Worm (Caenorhabditis elegans) whole organism, dauer: ENCODE data around the gene inx-2.

Experiments
- unc-62 ChIP-seq: sonication (generic microtip); optimal IDR thresholded peaks from 2 replicates; lab custom pipeline; 2017; ENCODE audit warnings: missing biosample characterization, missing genetic modification reagents, missing genetic modification characterization

inx-2 gene

DNA sequence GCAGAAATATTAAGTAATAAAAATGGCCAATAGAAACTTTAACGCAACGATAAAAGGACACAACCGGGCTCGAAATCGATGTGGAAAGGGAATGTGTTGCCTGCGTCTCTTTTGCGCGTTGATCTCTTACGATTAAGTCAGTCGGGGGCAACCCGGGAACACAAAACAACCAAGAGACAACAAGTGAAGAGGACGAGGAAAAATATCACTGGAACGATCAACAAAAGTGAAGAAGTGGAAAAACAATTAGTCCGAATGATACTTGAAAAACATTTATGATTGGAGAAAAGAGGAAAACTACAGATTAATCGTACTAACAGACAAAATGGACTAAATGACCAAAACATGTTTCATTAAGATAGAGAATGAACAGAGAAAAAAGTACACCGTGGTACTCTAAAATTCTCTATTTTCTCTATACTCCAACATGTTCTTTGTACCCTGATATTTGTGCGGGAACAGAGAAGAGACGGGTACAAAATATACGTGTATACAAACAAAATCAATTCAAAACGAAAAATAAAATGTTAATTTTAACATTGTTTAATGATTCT, 13.8 kb upstream of the inx-2 start, which contains the start of gene F08G12.5:
F08G12.5 (minus strand) TSS at position 1 of the 554 bp plus-strand sequence.
- no peak for TF ChIP-seq unc-62 (GFP tag; lab: Kevin White, UChicago)

DNA sequence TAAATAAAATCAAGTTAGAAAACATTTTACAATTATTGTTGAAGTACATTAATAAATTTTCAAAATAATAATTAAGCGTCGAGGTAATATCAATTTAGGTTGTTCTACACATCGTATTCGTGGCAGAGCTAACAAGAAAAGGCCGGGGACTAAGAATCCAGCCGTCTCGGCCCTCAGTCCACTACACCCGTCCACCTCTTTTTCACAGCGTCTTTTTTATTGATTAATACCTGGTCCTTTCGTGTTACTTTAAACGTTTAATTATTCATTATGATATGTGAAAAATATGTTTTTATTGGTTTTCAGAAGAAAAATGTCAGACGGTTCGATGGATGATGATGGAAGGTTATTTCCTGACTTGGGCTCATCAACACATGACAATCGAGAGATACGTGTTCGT, 10.5 kb upstream of the inx-2 start, which contains the start of gene vhl-1:
vhl-1 (plus strand) TSS at position 301 of the 400 bp plus-strand sequence.
- no peak for TF ChIP-seq unc-62 (GFP tag; lab: Kevin White, UChicago)

DNA sequence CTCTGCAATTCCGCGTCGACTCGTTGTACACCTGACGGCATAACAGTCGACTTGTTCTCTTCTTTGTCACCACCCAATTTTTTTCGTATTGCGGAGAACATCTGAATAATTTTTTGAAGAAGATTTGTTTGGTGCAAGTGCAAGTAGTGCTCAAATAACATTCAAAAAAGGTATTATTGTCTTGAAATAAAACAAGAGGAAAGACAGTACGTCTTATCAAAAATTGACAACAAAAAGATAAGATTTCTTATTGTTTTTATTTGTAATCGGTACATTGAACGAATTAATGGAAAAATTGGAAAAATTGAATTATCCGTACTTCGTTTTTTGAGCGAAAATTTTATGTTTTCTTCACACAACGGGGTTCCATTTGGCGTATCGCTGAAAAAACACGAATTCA, 9.2 kb upstream of the inx-2 start, which contains the start of gene F08G12.1:
F08G12.1 (minus strand) TSS at position 101 of the 400 bp plus-strand sequence.
- TF ChIP-seq unc-62 (GFP tag; lab: Kevin White, UChicago) = no peak

DNA sequence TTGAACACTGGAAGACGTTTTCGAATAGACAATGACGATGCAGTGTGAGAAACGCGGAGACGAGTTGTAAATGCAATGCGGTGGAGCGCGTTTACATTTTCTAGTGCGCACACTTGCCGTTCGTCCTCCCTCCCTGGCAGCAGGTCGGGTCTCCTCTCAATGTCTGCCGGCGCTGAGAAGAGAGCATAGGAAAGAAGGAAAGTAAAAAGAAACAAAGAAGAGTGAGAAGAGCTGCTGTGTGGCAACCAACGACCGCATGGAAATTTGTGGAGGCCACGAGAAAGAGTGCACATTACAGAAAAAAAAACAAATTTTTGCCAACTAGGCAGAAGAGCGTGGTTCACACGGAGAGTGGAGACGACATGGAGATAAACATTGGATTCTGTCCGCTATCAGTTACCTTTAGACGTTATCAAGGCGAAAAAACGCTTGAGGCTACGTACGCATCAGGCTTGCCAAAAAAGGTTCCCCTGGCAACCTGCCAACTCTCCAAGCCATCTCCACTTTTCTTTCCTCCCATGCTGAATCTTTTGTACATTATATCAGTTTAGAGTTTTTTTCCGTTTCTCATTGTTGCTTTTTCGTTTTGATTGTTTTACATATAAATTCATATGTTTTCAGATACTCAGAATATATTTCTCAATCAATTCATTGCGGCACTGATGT, 3.2 kb upstream of the inx-2 start, which contains the start of the genes snrp-40.1 and F08G12.3:
snrp-40.1 (minus strand) TSS at position 143 of the 666 bp plus-strand sequence.
F08G12.3 (plus strand) TSS at position 616 of the 666 bp plus-strand sequence.
- no peak for TF ChIP-seq unc-62 (GFP tag; lab: Kevin White, UChicago)

DNA sequence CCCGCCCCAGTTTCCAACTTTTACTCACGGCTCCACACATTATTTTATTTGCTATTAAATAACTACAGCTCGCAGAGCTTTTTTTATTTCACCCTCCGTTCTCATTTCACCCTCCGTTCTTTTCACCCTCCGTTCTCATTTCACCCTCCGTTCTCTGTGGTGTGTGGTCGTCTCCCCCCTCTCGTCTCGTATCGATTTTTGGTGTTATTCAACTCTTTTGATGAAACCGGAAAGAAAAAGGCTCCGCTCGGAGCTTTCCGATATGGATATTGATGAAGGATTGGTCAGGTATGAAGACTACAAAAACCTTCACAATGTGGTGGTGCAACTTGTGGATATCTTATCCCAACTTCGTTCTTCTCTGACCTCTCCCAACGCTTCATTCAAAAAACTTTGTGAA, 6.0 kb downstream of the inx-2 start:
- no peak for TF ChIP-seq unc-62 (GFP tag; lab: Kevin White, UChicago)

DNA sequence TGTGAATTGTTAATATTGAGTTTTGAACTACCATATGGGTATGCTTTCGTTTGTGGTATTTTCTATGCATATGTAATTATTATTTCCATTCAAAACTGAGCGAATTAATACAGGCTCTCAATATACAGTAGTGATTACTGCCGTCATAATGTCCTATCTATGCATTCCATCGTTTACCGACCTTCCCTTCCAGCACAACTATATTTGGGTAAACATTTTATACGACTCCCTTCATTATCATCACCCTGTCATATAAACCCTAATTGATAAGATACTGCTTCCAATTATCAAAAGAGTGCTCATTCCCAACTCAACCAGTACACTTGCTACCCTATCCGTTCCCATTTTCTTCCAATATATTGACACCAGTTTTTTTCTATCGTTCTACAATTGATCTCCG, 6.6 kb downstream of the inx-2 start:
- no peak for TF ChIP-seq unc-62 (GFP tag; lab: Kevin White, UChicago)

DNA sequence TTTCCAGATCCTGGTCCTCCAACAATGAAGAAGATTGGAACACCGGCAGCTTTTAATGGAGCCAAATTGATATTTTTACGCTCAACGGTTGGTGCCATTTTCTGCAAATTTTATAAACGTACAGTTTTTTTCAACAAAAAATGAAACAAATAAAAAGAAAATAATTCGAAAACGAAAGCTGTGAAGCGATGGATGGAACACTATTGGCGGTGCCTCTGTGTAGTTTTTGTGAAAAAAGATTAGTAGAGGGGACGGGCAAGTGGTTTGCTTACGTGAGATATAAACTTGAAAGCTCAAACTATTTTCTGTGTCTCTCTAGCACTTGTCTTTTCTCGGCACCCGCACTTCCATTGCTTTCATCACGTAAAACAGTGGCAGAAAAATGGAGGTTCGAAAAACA, 8.9 kb downstream of the inx-2 start, which contains the start of gene F38B2.4:
F38B2.4 (minus strand) TSS at position 101 of the 400 bp plus-strand sequence.
- no peak for TF ChIP-seq unc-62 (GFP tag; lab: Kevin White, UChicago)

DNA sequence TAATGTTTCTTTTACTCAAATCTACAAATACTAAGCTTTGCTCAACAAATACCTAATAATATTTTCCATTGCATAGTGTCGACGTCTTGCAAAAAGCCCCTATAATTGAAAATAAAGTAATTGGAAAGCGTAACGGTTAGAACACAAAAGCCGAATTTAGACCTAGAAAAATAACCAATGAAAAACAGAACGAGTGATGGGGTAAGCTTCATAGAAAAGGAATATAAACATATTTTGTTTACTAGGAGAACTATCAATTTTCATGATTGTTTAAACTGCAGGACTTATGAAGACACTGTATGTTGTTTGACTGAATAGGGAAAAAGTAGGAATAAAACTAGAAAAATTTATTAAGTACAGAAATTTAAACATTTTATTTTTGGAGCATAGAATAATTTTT, 10.3 kb downstream of the inx-2 start, which contains the start of gene F38B2.3:
F38B2.3 (minus strand) TSS at position 101 of the 400 bp plus-strand sequence.
- TF ChIP-seq unc-62 (GFP tag; lab: Kevin White, UChicago) = no peak

DNA sequence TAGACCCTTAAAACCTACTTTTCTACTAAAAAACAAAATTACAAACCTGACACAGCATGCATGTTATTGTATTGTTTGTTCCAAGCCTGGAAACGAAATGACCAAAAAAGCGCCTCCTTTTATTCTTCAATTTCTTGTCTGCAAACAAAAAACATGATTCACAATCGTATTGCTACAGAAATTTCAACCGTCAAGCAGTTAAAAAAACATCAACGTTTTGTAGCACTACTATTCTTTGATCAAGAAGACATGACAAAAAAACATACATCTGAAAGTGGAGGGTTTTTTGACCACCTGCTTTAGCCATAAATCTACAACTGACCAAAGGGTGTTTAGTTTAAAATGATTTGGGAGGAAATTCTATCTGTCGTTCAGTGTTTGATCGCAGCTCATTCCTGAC, 15.4 kb downstream of the inx-2 start, which contains the start of gene F38B2.6:
F38B2.6 (minus strand) TSS at position 101 of the 400 bp plus-strand sequence.
- no peak for TF ChIP-seq unc-62 (GFP tag; lab: Kevin White, UChicago)

DNA sequence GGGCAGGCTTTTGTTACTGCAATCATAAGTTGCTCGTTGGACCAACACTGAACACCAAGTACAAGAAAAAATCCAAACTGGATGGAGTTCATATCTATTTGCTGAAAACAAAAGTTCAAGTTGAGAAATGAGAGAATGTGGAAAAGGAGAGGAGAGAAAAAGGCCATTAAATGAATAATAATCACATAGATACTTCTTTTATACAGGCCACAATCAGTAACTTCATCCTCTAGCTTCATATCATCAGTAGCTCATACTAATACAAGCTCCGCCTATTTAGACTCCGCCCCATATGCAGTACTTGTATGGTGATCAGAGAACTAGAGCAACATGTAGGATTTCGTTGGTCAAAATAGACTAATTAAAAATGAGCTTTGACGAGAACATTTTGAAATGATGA, 17.3 kb downstream of the inx-2 start, which contains the start of gene F38B2.2:
F38B2.2 (minus strand) TSS at position 101 of the 400 bp plus-strand sequence.
- no peak for TF ChIP-seq unc-62 (GFP tag; lab: Kevin White, UChicago)

DNA sequence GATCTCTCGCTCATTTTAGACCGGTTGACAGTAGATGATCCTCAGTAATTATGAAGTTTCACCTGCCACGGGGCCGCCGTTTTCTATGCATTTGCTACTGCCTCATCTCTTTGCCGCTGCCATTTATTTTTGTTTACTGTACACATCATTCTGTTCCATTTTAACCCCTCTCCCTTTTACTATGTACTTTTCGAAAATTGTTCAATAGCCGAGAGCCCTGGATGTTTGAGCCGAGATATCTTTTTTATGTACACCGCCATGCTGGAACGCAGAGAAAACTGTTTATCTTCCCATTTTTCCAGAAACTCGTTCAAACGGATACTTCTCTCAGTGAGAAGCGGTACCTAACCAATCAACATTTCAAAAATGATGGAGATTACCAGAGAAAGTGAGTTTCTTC, 25.7 kb downstream of the inx-2 start, which contains the start of gene ifa-1:
ifa-1 (plus strand) TSS at position 301 of the 400 bp plus-strand sequence.
- TF ChIP-seq unc-62 (GFP tag; lab: Kevin White, UChicago) = no peak

DNA sequence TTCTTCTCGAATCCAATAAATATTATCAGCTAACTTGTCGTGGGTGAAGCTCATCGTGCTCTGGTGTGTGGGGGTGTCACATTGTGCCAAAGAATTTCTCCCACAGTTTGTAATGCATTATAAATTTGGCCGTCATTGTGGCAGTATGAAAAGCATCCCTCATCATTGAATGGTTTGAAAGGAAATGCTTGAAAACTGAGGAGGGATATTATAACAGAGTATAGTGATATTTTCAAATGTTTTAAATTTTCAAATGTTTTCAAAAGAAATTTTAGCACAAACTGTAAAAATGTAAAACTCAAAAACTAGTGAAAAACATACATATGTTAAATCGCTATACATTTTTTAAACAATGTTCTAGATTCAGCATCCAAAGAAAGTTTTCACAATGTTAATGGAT, 27.6 kb downstream of the inx-2 start, which contains the start of gene C03A3.3:
C03A3.3 (minus strand) TSS at position 101 of the 400 bp plus-strand sequence.
- TF ChIP-seq unc-62 (GFP tag; lab: Kevin White, UChicago) = no peak

DNA sequence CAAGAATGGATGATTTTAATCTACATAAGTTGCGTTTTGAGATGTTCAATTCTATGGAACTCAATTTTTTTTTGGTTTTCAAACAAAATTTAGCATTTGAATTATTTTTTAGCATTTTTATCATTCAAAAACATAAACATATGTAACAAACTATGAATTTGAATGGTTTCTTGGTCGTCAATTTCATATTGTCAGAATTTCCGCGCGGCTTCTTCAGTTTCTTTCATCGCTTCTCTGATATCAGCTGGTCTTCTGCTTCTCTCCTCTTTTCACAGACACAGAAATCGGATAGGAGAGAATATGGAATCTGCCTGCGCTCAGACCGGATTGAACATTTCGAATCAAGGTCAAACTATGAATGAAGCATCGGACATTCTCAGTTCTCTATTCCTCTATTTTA, 29.8 kb downstream of the inx-2 start, which contains the start of gene C03A3.9:
C03A3.9 (plus strand) TSS at position 301 of the 400 bp plus-strand sequence.
- TF ChIP-seq unc-62 (GFP tag; lab: Kevin White, UChicago) = no peak

DNA sequence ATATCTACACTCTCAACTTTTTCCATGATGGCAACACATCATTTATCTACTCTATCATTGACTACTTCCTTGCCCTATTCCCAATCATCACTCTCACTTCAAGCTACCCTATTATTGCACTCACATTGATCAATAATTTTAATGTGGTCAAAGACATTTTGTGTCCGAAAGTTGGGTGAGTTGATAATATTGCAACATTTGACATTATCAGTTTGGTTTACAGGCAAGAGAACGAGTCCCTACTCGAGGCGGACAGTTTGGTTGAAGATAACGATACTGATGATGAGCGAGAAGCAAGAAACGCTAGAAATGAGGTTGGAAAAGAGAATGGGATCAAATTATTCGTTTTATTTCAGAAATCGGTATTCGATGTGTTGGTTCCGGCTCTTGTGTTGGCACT, 31.8 kb downstream of the inx-2 start:
- TF ChIP-seq unc-62 (GFP tag; lab: Kevin White, UChicago) = no peak

DNA sequence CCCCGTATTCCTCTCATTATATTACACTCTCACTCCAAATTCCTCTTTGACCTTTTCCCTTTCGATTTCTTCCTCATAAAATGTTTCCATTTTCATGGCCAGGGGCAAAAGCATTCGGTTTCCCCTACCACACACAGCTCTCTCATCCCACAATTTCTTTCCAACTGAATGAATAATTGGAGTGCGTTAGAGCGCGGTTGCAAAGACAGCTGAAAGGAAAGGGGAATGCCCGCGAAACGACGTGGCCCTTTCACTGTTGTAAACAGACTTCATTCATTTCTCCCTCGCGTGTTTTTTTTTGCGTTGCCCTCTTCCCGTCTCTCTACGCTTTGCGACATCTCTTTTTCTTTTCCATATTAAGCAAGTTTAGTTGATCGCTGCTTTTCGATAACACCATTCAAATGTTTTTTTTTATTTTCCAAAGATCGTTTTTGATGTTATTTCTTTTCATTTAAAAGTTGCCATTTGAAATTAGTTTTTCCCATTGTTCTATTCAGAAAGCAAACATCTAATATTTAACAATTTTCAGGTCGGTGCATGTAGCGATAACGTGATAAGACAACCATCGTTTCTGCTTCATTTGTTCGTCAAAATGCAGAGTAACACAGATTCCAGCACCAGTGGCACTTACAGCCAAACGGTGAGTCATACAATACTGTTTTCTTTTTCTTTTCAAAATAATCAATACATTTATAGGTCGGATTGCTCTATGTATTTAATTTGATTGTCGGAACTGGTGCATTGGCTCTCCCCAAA, 34.0 kb downstream of the inx-2 start, which contains the start of gene C03A3.2:
C03A3.2 (plus strand) TSS at position 530 of the 756 bp plus-strand sequence.
- TF ChIP-seq unc-62 (GFP tag; lab: Kevin White, UChicago) = no peak
